Worm (Caenorhabditis elegans) whole organism, L3 larva: ENCODE measurements around the gene plep-1.

Source experiments
- R02D3.7 ChIP-seq: fragments of 150-350 bp; optimal IDR thresholded peaks from 2 replicates; lab custom pipeline; 2014; ENCODE audit warnings: missing biosample characterization, missing genetic modification characterization
- ZK546.5 ChIP-seq: sonication (generic microtip); optimal IDR thresholded peaks from 2 replicates; lab custom pipeline; 2017; ENCODE audit warnings: missing biosample characterization, missing genetic modification characterization
- aly-2 ChIP-seq: fragments of 150-350 bp; optimal IDR thresholded peaks from 2 replicates; lab custom pipeline; 2014; ENCODE audit warnings: missing biosample characterization, missing genetic modification characterization
- ama-1 ChIP-seq: fragments of 150-350 bp; optimal IDR thresholded peaks from 2 replicates; lab custom pipeline; 2018
- ceh-28 ChIP-seq: fragments of 150-350 bp; optimal IDR thresholded peaks from 2 replicates; lab custom pipeline; 2014; ENCODE audit warnings: missing biosample characterization, missing genetic modification reagents, missing genetic modification characterization
- ceh-82 ChIP-seq: fragments of 150-350 bp; optimal IDR thresholded peaks from 2 replicates; lab custom pipeline; 2014; ENCODE audit warnings: missing biosample characterization, missing genetic modification characterization
- ceh-9 ChIP-seq: sonication (generic microtip); optimal IDR thresholded peaks from 2 replicates; lab custom pipeline; 2018; ENCODE audit warnings: missing biosample characterization, missing genetic modification characterization
- daf-12 ChIP-seq: fragments of 150-350 bp; optimal IDR thresholded peaks from 2 replicates; lab custom pipeline; 2014; ENCODE audit warnings: missing biosample characterization, missing genetic modification reagents, missing genetic modification characterization
- egl-27 ChIP-seq: sonication (generic microtip); optimal IDR thresholded peaks from 4 replicates; lab custom pipeline; 2017; ENCODE audit warnings: missing biosample characterization, missing genetic modification reagents, missing genetic modification characterization
- egl-5 ChIP-seq: fragments of 150-350 bp; optimal IDR thresholded peaks from 2 replicates; lab custom pipeline; 2017; ENCODE audit warnings: missing biosample characterization, missing genetic modification reagents, missing genetic modification characterization, inconsistent platforms
- elt-1 ChIP-seq: fragments of 150-350 bp; optimal IDR thresholded peaks from 2 replicates; lab custom pipeline; 2014; ENCODE audit warnings: missing biosample characterization, missing genetic modification characterization
- elt-2 ChIP-seq: sonication (generic microtip); optimal IDR thresholded peaks from 2 replicates; lab custom pipeline; 2016; ENCODE audit warnings: missing genetic modification reagents, mild to moderate bottlenecking, missing genetic modification characterization, missing compliant biosample characterization
- elt-3 ChIP-seq, 3 experiments: fragments of 150-350 bp in 1 of 3; sonication (generic microtip) in 2 of 3; optimal IDR thresholded peaks; 2 replicates in 2 of 3; 4 replicates in 1 of 3; lab custom pipeline; 2014 to 2017; ENCODE audit warnings: missing biosample characterization in 3 of 3, missing genetic modification characterization in 3 of 3
- eor-1 ChIP-seq, 2 experiments: fragments of 150-350 bp; optimal IDR thresholded peaks; 2 replicates each; lab custom pipeline; 2014 to 2018; ENCODE audit warnings: missing biosample characterization in 2 of 2, missing genetic modification characterization in 2 of 2
- fkh-10 ChIP-seq: sonication (generic microtip); optimal IDR thresholded peaks from 2 replicates; lab custom pipeline; 2017; ENCODE audit warnings: missing biosample characterization, missing genetic modification reagents, missing genetic modification characterization
- fkh-2 ChIP-seq: fragments of 150-350 bp; optimal IDR thresholded peaks from 2 replicates; lab custom pipeline; 2014; ENCODE audit warnings: missing biosample characterization, missing genetic modification reagents, missing genetic modification characterization
- fos-1 ChIP-seq: fragments of 150-350 bp; optimal IDR thresholded peaks from 2 replicates; lab custom pipeline; 2014; ENCODE audit warnings: missing biosample characterization, missing genetic modification characterization
- hmg-11 ChIP-seq: sonication (generic microtip); optimal IDR thresholded peaks from 2 replicates; lab custom pipeline; 2016; ENCODE audit warnings: missing genetic modification characterization, missing compliant biosample characterization
- jun-1 ChIP-seq: fragments of 150-350 bp; optimal IDR thresholded peaks from 2 replicates; lab custom pipeline; 2014; ENCODE audit warnings: missing biosample characterization, missing genetic modification reagents, missing genetic modification characterization
- lin-15B ChIP-seq: fragments of 150-350 bp; optimal IDR thresholded peaks from 2 replicates; lab custom pipeline; 2014; ENCODE audit warnings: missing biosample characterization, missing genetic modification characterization
- lsy-12 ChIP-seq: sonication (generic microtip); optimal IDR thresholded peaks from 2 replicates; lab custom pipeline; 2016; ENCODE audit warnings: mild to moderate bottlenecking, missing genetic modification characterization, missing compliant biosample characterization
- mdl-1 ChIP-seq: fragments of 150-350 bp; optimal IDR thresholded peaks from 2 replicates; lab custom pipeline; 2014; ENCODE audit warnings: missing biosample characterization, missing genetic modification characterization
- mml-1 ChIP-seq: fragments of 150-350 bp; sonication (generic microtip); optimal IDR thresholded peaks from 3 replicates; lab custom pipeline; 2014; ENCODE audit warnings: missing biosample characterization, missing genetic modification characterization
- nfya-1 ChIP-seq: sonication (generic microtip); optimal IDR thresholded peaks from 2 replicates; lab custom pipeline; 2017; ENCODE audit warnings: missing genetic modification characterization, mild to moderate bottlenecking, missing compliant biosample characterization, antibody characterized with exemption, moderate library complexity; ENCODE audit not compliant: insufficient read depth
- nhr-11 ChIP-seq: fragments of 150-350 bp; optimal IDR thresholded peaks from 2 replicates; lab custom pipeline; 2014; ENCODE audit warnings: missing biosample characterization, missing genetic modification characterization
- nhr-12 ChIP-seq: fragments of 150-350 bp; optimal IDR thresholded peaks from 2 replicates; lab custom pipeline; 2014; ENCODE audit warnings: missing biosample characterization, missing genetic modification characterization
- nhr-23 ChIP-seq: fragments of 150-350 bp; optimal IDR thresholded peaks from 2 replicates; lab custom pipeline; 2014; ENCODE audit warnings: missing biosample characterization, missing genetic modification reagents, missing genetic modification characterization
- nhr-237 ChIP-seq: fragments of 150-350 bp; optimal IDR thresholded peaks from 2 replicates; lab custom pipeline; 2014; ENCODE audit warnings: missing biosample characterization, missing genetic modification characterization
- nhr-25 ChIP-seq: sonication (generic microtip); optimal IDR thresholded peaks from 2 replicates; lab custom pipeline; 2017; ENCODE audit warnings: missing biosample characterization, missing genetic modification characterization
- nhr-28 ChIP-seq: fragments of 150-350 bp; optimal IDR thresholded peaks from 2 replicates; lab custom pipeline; 2014; ENCODE audit warnings: missing biosample characterization, missing genetic modification characterization
- nhr-43 ChIP-seq: sonication (generic microtip); optimal IDR thresholded peaks from 2 replicates; lab custom pipeline; 2016; ENCODE audit warnings: mild to moderate bottlenecking, missing genetic modification characterization, missing compliant biosample characterization; ENCODE audit not compliant: poor library complexity, severe bottlenecking
- nhr-67 ChIP-seq: fragments of 150-350 bp; optimal IDR thresholded peaks from 2 replicates; lab custom pipeline; 2014; ENCODE audit warnings: missing biosample characterization, missing genetic modification characterization
- nhr-76 ChIP-seq: fragments of 150-350 bp; sonication (generic microtip); optimal IDR thresholded peaks from 5 replicates; lab custom pipeline; 2014; ENCODE audit warnings: missing biosample characterization, missing genetic modification characterization
- pha-4 ChIP-seq: fragments of 150-350 bp; optimal IDR thresholded peaks from 2 replicates; lab custom pipeline; 2014; ENCODE audit warnings: missing biosample characterization, missing genetic modification reagents, missing genetic modification characterization
- sea-2 ChIP-seq: fragments of 150-350 bp; sonication (generic microtip); optimal IDR thresholded peaks from 4 replicates; lab custom pipeline; 2014; ENCODE audit warnings: missing biosample characterization, missing genetic modification reagents, missing genetic modification characterization
- skn-1 ChIP-seq: fragments of 150-350 bp; optimal IDR thresholded peaks from 2 replicates; lab custom pipeline; 2014; ENCODE audit warnings: missing biosample characterization, missing genetic modification characterization
- snpc-4 ChIP-seq: fragments of 150-350 bp; optimal IDR thresholded peaks from 2 replicates; lab custom pipeline; 2014; ENCODE audit warnings: missing biosample characterization, missing genetic modification characterization
- tbx-2 ChIP-seq: sonication (generic microtip); optimal IDR thresholded peaks from 2 replicates; lab custom pipeline; 2016; ENCODE audit warnings: mild to moderate bottlenecking, missing genetic modification characterization, missing compliant biosample characterization
- unc-39 ChIP-seq: sonication (generic microtip); optimal IDR thresholded peaks from 4 replicates; lab custom pipeline; 2017; ENCODE audit warnings: missing biosample characterization, missing genetic modification characterization
- unc-62 ChIP-seq: fragments of 150-350 bp; sonication (generic microtip); optimal IDR thresholded peaks from 4 replicates; lab custom pipeline; 2014; ENCODE audit warnings: missing biosample characterization, missing genetic modification reagents, missing genetic modification characterization
- zag-1 ChIP-seq: fragments of 150-350 bp; optimal IDR thresholded peaks from 2 replicates; lab custom pipeline; 2014; ENCODE audit warnings: missing biosample characterization, missing genetic modification characterization
- ztf-11 ChIP-seq: fragments of 150-350 bp; optimal IDR thresholded peaks from 2 replicates; lab custom pipeline; 2014; ENCODE audit warnings: missing biosample characterization, missing genetic modification characterization
- ztf-4 ChIP-seq: fragments of 150-350 bp; optimal IDR thresholded peaks from 2 replicates; lab custom pipeline; 2014; ENCODE audit warnings: missing biosample characterization, missing genetic modification characterization

The plep-1 gene

DNA sequence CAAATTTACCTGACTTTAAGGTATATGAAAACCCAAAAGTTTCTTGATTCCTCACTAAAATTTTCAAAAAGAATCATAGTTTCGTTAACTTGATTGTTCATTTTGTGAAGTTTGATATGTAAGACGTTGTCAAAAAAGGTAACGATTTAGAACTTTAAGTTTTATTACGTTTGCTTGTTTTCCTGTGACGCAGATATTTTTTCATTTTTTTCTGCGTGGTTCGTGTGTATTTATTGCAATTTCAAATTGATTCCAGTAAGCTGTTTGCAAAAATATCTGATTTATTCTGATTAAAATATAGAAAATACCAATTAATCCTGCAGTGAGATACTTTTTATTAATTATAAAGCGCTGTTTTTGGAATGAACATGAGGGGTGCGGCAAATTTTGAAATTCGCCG lies 4.0 kb upstream of the plep-1 start, which contains the start of gene srw-40:
Gene srw-40 (minus strand): TSS at position 101 of the 400 bp plus-strand sequence.
- TF ChIP-seq nhr-237 (no peak), skn-1 (no peak), unc-39 (tag; lab: Kevin White, UChicago) (no peak), lin-15B (tag; lab: Kevin White, UChicago) (no peak), nhr-76 (tag; lab: Kevin White, UChicago) (no peak), eor-1 (tag; optimal IDR thresholded peaks at IDR 0.05; lab: Kevin White, UChicago) (no peak), sea-2 (GFP tag; lab: Kevin White, UChicago) (no peak), nfya-1 (tag; lab: Kevin White, UChicago) (no peak), pha-4 (tag; lab: Kevin White, UChicago) (no peak), nhr-12 (no peak), nhr-28 (no peak), ztf-4 (no peak), nhr-11 (tag; lab: Kevin White, UChicago) (no peak), daf-12 (tag; lab: Kevin White, UChicago) (no peak)

DNA sequence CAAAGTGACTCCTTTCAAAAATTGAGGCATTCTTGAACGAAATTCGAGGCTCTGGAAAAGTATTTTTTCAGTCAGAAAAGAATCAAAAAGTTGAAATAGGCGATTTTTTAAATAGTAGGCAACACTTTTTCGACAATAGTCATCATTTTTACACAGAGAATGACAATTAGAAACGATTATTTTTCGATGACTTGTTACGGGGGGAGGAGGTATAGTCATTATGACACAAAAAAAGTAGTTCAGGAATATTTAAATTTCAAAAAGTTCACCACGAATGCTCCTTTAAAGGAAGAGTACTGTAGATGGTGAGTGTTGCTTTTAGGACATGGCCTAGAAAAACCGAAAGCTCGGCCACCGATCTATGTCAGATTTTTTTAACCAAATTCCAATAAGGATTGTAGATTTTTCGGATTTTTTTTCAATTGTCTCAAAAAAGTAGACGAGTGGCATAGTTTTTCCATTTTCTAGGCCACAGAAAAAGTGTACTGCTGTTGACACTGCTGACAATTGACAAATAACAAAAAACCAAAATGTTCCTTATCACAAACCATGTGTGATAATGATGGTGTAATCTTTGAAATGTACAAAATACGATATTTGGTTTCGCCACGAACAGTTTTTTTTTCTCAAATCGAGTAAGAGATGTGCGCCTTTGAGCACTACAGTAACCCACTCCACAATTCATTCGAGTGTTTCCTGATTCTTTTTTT lies 4.9 kb downstream of the plep-1 start, which contains the start of gene Y52E8A.3:
Gene Y52E8A.3 (minus strand): TSS at position 51 of the 710 bp plus-strand sequence.
- TF ChIP-seq nhr-67 (no peak), nhr-11 (tag; lab: Kevin White, UChicago) (no peak), eor-1 (tag; optimal IDR thresholded peaks at IDR 0.05; lab: Kevin White, UChicago) (no peak), sea-2 (GFP tag; lab: Kevin White, UChicago) (no peak), skn-1 (no peak), nhr-25 (tag; lab: Kevin White, UChicago) (no peak)
- TF ChIP-seq, all 47 proteins: peak for 0

DNA sequence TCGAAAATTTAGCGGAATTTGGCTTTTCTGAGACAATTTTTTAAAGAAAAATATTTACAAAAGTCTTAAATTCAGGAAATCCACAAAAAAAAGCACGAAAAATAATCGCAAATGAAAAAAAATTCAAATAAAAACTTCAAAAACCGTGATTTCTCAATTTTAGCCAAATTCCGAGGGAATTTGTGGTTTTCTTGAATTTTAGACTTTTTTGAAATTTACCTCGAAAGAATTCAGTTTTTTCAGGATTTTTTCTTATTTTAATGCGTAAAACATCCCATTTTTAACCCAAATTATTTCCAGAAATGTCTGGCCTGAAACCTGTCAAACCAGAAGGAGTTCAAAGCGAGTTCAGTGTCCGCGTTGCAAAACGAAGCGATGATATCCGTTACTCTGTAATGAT lies 10.7 kb downstream of the plep-1 start, which contains the start of gene gtf-2F1:
Gene gtf-2F1 (plus strand): TSS at position 301 of the 400 bp plus-strand sequence.
- TF ChIP-seq eor-1 (tag; optimal IDR thresholded peaks at IDR 0.05; lab: Kevin White, UChicago) = no peak
- no peak for TF ChIP-seq nhr-23 (tag; lab: Kevin White, UChicago)

DNA sequence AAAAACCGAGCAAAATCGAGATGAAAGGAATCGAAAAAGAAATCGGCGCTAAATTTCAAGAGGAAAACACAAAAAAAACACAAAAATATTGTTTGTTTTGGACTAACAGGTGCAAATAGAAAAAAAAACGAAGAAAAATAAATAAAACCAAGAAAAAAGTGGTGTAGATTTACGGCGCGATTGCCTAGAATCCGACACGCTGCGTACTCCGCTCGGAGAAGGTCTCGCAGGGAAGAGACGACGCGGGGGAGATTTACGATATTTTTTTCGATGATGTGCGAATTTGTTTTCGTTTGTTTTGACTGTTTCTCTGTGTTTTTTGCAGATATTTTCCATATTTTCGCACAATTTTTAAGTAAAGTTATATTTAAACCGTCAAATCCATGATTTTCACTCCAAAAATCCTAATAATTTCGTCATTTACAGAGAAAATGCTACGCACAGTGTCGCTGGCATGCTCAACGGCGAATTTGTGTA lies 12.8 kb downstream of the plep-1 start, which contains the start of gene sco-1:
Gene sco-1 (plus strand): TSS at position 427 of the 477 bp plus-strand sequence.
- TF ChIP-seq ceh-28 (tag; lab: Kevin White, UChicago) (peak; percentile 87), snpc-4 (tag; lab: Kevin White, UChicago) (peak; percentile 85), egl-5 (peak; percentile 96), fkh-10 (GFP tag; lab: Kevin White, UChicago) (peak; percentile 94), mdl-1 (tag; lab: Kevin White, UChicago) (peak; percentile 24), nhr-76 (tag; lab: Kevin White, UChicago) (no peak), ztf-11 (tag; lab: Kevin White, UChicago) (no peak), ceh-9 (tag; lab: Kevin White, UChicago) (no peak), elt-2 (tag; lab: Kevin White, UChicago) (peak; percentile 78), aly-2 (peak; percentile 52), ceh-82 (tag; lab: Kevin White, UChicago) (peak; percentile 83), ztf-4 (peak; percentile 41), nhr-237 (no peak), nhr-28 (peak; percentile 28), sea-2 (GFP tag; lab: Kevin White, UChicago) (no peak), egl-27 (tag; lab: Kevin White, UChicago) (peak; percentile 80), pha-4 (tag; lab: Kevin White, UChicago) (peak; percentile 100), fkh-2 (tag; lab: Kevin White, UChicago) (peak; percentile 8), R02D3.7 (tag; lab: Kevin White, UChicago) (peak; percentile 100), hmg-11 (tag; lab: Kevin White, UChicago) (peak; percentile 93), tbx-2 (tag; lab: Kevin White, UChicago) (peak; percentile 78), ZK546.5 (tag; lab: Kevin White, UChicago) (peak; percentile 48), zag-1 (tag; lab: Kevin White, UChicago) (no peak), nfya-1 (tag; lab: Kevin White, UChicago) (peak; percentile 96), nhr-67 (no peak), fos-1 (tag; lab: Kevin White, UChicago) (peak; percentile 46), elt-3 (tag; optimal IDR thresholded peaks at IDR 0.05; lab: Kevin White, UChicago) (no peak), nhr-11 (tag; lab: Kevin White, UChicago) (peak; percentile 48), lin-15B (tag; lab: Kevin White, UChicago) (peak; percentile 99), ama-1 (lab: Kevin White, UChicago) (peak; percentile 63), skn-1 (peak; percentile 80), mml-1 (tag; lab: Kevin White, UChicago) (no peak), elt-1 (tag; lab: Kevin White, UChicago) (peak; percentile 7), daf-12 (tag; lab: Kevin White, UChicago) (no peak), jun-1 (tag; lab: Kevin White, UChicago) (peak; percentile 85), eor-1 (tag; optimal IDR thresholded peaks at IDR 0.05; lab: Kevin White, UChicago) (no peak), nhr-12 (no peak), nhr-43 (peak; percentile 98), unc-62 (GFP tag; lab: Kevin White, UChicago) (no peak), lsy-12 (peak; percentile 92)
